Fruit fly (Drosophila melanogaster): ENCODE results near the gene Arp10.
A peak's percentile ranks its signal among the peaks of the same experiment; 100 is the strongest.

Arp10 gene

DNA sequence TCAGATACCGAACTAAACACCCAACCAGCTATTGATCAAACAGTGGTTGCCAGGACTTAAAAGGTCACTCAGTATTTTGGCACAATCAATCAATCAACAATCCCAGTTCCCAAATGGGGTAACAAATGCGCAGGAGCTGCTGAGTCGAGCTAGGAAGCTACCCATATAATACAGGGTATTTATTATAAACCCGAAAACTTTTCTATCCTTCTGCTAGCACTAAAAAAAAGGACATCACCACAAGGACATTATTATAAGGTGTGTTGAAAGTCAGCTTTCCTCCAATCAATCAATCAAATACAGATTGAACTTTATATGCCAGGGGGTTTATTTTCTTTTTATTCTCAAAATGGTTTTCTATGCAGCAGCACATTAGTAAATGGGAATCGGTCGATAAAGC is 24.8 kb downstream of the Arp10 start, which contains the start of gene CG14221:
CG14221 (minus strand) TSS at position 101 of the 400 bp plus-strand sequence.
- no peak for TF ChIP-seq CG17801 (GFP tag; optimal IDR thresholded peaks at IDR 0.05; ENCODE audit: partially characterized antibody)

dm6 chrX:19618183-19618740 is 27.7 kb downstream of the Arp10 start, which contains the start of the genes Pstk and Tim9b:
Gene Pstk (minus strand): TSS chrX:19618537.
Gene Tim9b (minus strand): TSS chrX:19618537.
- TF ChIP-seq CG17801 (GFP tag; optimal IDR thresholded peaks at IDR 0.05; ENCODE audit: partially characterized antibody): no peak

dm6 chrX:19615990-19616663 is 29.8 kb downstream of the Arp10 start, which contains the start of gene CG14210:
Gene CG14210 (plus strand): TSS chrX:19616196.
- no peak for TF ChIP-seq CG17801 (GFP tag; optimal IDR thresholded peaks at IDR 0.05; ENCODE audit: partially characterized antibody)

DNA sequence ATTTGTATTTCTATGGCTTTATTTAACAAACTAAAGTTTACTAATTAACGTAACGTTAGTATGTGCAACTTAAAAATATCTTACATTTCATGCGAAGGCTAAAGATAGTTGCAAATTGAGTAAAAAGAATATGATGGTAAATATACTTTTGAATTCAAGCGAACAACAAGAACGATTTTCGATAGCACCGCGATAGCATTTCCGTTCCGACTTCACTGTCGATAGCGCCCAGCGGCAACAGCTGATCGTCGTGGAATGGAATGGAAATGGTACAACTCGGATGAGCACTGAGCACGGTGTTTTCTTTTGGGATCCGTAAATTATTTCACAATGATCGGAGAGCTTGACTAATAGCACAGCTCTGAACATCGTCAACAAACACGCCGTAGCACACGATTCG is 32.5 kb downstream of the Arp10 start:
- peak; percentile 85 for TF ChIP-seq CG17801 (GFP tag; optimal IDR thresholded peaks at IDR 0.05; ENCODE audit: partially characterized antibody)

- TF ChIP-seq CG17801 (GFP tag; optimal IDR thresholded peaks at IDR 0.05; ENCODE audit: partially characterized antibody): no peak
Measured at dm6 chrX:19611226-19611625, 34.8 kb downstream of the Arp10 start, which contains the start of the genes Shawn and Tyler. Gene Shawn (plus strand): TSS chrX:19611526. Gene Tyler (plus strand): TSS chrX:19611526.

dm6 chrX:19608042-19608609 is 37.9 kb downstream of the Arp10 start:
- TF ChIP-seq CG17801 (GFP tag; optimal IDR thresholded peaks at IDR 0.05; ENCODE audit: partially characterized antibody): no peak

- no peak for TF ChIP-seq CG17801 (GFP tag; optimal IDR thresholded peaks at IDR 0.05; ENCODE audit: partially characterized antibody)
Measured at dm6 chrX:19606971-19607370, 39.0 kb downstream of the Arp10 start.

- TF ChIP-seq CG17801 (GFP tag; optimal IDR thresholded peaks at IDR 0.05; ENCODE audit: partially characterized antibody): no peak
Measured at dm6 chrX:19606558-19606957, 39.4 kb downstream of the Arp10 start.

DNA sequence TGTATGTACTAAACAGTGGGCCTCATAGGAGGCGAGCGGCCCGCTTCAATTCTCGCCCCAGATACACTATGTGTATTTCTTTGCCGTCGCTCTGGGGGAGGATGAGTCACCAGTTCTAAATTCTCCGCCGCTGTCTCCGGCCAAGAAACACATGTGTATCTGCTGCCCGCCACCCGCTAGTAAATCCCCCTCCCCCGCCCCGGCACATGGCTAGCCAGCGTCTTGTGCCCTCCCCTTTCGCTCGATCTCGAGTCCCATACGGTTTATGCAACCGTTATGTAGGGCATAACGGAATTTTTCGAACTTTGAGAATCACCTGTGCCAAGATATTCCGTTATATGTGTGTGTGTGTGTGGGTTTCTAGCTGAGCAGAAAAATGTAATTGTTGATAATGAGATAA is 40.1 kb downstream of the Arp10 start:
- no peak for TF ChIP-seq CG17801 (GFP tag; optimal IDR thresholded peaks at IDR 0.05; ENCODE audit: partially characterized antibody)

DNA sequence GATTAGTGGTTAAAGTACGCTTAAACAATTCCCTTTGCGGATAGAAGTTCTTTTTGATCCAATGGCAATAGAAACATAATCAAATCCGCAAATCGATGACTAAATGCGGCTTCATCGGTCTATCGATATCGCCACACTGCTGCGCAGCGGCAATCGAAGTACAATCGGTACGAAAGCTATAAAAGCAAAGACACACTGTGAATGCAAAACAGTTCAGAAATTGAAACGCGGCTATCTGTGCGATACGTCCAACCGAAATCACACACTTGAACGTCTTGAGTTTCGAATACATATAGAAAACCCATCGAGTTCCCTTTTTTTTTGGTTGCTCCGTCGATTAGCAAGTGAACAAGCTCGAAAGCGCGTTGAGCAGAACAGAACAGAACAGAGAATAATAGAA is 41.0 kb downstream of the Arp10 start, which contains the start of gene CG14207:
CG14207 (plus strand) TSS at position 203 of the 400 bp plus-strand sequence.
- no peak for TF ChIP-seq CG17801 (GFP tag; optimal IDR thresholded peaks at IDR 0.05; ENCODE audit: partially characterized antibody)

DNA sequence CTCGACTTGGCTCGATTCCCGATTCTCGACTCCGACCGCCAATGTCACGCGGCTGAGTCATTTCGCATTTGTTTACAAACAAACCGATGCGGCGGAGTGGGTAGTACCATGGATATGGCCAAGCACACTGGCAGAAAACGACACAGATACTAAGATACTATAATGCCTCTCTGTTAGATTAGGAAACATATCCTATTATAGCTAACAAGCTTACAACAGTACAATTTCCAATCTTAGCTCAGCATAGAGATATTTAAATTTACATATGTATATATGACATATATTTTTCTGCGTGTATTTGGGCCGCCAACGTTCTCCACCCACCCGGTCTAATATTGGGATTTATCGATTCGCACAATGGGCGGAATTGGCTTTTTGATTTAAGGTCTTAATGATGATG is 42.0 kb downstream of the Arp10 start:
- TF ChIP-seq CG17801 (GFP tag; optimal IDR thresholded peaks at IDR 0.05; ENCODE audit: partially characterized antibody): no peak

DNA sequence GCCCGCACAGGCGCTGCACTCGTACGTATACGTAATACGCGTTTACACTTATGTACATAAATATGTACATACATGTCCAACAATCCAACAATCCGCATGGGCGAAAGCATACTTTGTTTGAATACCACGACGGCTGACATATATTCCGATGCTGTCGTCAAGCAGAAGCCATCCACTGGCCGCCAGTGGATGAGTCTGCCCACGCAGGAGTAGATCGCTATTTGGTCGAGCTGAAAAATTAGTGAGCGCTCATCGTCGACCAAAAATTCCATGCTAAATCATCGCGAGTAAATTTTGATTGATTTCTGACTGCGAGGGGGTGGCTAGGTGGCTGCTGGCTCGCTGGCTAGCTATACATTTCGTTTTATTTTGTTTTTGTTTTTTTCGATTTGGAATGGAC is 43.5 kb downstream of the Arp10 start:
- no peak for TF ChIP-seq CG17801 (GFP tag; optimal IDR thresholded peaks at IDR 0.05; ENCODE audit: partially characterized antibody)

dm6 chrX:19601644-19602043 is 44.3 kb downstream of the Arp10 start, which contains the start of gene CG14220:
Gene CG14220 (minus strand): TSS chrX:19601851.
- TF ChIP-seq CG17801 (GFP tag; optimal IDR thresholded peaks at IDR 0.05; ENCODE audit: partially characterized antibody): peak; percentile 69

DNA sequence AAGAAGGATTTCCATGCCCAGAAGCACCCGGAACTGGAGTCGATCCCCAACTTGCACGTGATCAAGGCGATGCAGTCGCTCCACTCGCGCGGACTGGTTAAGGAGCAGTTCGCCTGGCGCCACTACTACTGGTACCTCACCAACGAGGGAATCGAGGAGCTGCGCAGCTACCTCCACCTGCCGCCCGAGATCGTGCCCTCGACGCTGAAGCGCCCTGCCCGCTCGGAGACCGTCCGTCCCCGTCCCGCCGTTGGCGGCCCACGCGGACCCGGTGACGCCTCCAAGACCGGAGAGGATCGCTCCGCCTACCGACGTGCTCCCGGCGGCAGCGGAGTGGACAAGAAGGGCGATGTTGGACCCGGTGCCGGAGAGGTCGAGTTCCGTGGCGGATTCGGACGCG is 47.5 kb downstream of the Arp10 start:
- TF ChIP-seq CG17801 (GFP tag; optimal IDR thresholded peaks at IDR 0.05; ENCODE audit: partially characterized antibody): no peak

- peak; percentile 91 for TF ChIP-seq CG17801 (GFP tag; optimal IDR thresholded peaks at IDR 0.05; ENCODE audit: partially characterized antibody)
Measured at dm6 chrX:19597684-19598363, 48.2 kb downstream of the Arp10 start, which contains the start of gene RpS10b. Gene RpS10b (plus strand): TSS chrX:19598031.
